6 worm cellular contexts compared by ENCODE assay signal in genomic region chrX:17475974-17476373, ce11.
TF ChIP-seq lines count a peak whose summit lies in the region.

No protein-coding gene starts in this region.

TF ChIP-seq in whole organism, L1 larva, 84 proteins besides CTCF, POLR2A, EP300 and RAD21 (continues in another document):
- TF ChIP-seq lin-35 (GFP tag; optimal IDR thresholded peaks at IDR 0.05; lab: Kevin White, UChicago) (peak in 1 of 2 experiments; percentile 30), snu-23 (GFP tag; optimal IDR thresholded peaks at IDR 0.05; lab: Kevin White, UChicago) (peak; percentile 27), Y116A8C.19 (tag; optimal IDR thresholded peaks at IDR 0.05; lab: Kevin White, UChicago; ENCODE audit: borderline replicate concordance) (no peak), hlh-4 (tag; optimal IDR thresholded peaks at IDR 0.05; lab: Kevin White, UChicago) (no peak), pqm-1 (tag; optimal IDR thresholded peaks at IDR 0.05; lab: Kevin White, UChicago) (no peak), sox-4 (tag; optimal IDR thresholded peaks at IDR 0.05; lab: Kevin White, UChicago) (no peak), sup-37 (GFP tag; optimal IDR thresholded peaks at IDR 0.05; lab: Kevin White, UChicago) (no peak), tlp-1 (tag; optimal IDR thresholded peaks at IDR 0.05; lab: Kevin White, UChicago) (no peak), mef-2 (tag; optimal IDR thresholded peaks at IDR 0.05; lab: Kevin White, UChicago) (no peak), ces-1 (GFP tag; optimal IDR thresholded peaks at IDR 0.05; lab: Kevin White, UChicago) (no peak), fos-1 (tag; optimal IDR thresholded peaks at IDR 0.05; lab: Kevin White, UChicago) (no peak), lir-3 (tag; optimal IDR thresholded peaks at IDR 0.05; lab: Kevin White, UChicago; ENCODE audit: poor library complexity) (no peak), ets-5 (GFP tag; IDR thresholded peaks at IDR 0.05; lab: Robert Waterston, UW) (no peak), unc-130 (tag; optimal IDR thresholded peaks at IDR 0.05; lab: Kevin White, UChicago) (no peak), dpl-1 (GFP tag; optimal IDR thresholded peaks at IDR 0.05; lab: Kevin White, UChicago) (no peak)

TF ChIP-seq in whole organism, L2 larva, 48 proteins besides CTCF, POLR2A, EP300 and RAD21 (continues in another document):
- TF ChIP-seq nhr-23 (tag; optimal IDR thresholded peaks at IDR 0.05; lab: Kevin White, UChicago) (no peak), lin-39 (tag; optimal IDR thresholded peaks at IDR 0.05; lab: Kevin White, UChicago) (no peak), dmd-4 (tag; optimal IDR thresholded peaks at IDR 0.05; lab: Kevin White, UChicago) (no peak), sma-9 (GFP tag; optimal IDR thresholded peaks at IDR 0.05; lab: Kevin White, UChicago) (peak; percentile 70), sma-9 (tag; optimal IDR thresholded peaks at IDR 0.05; lab: Kevin White, UChicago) (no peak), sem-4 (tag; optimal IDR thresholded peaks at IDR 0.05; lab: Kevin White, UChicago) (no peak), nhr-25 (tag; optimal IDR thresholded peaks at IDR 0.05; lab: Kevin White, UChicago) (peak; percentile 13), lsy-2 (tag; optimal IDR thresholded peaks at IDR 0.05; lab: Kevin White, UChicago) (no peak), fos-1 (tag; optimal IDR thresholded peaks at IDR 0.05; lab: Kevin White, UChicago) (peak; percentile 78), ceh-82 (tag; optimal IDR thresholded peaks at IDR 0.05; lab: Kevin White, UChicago) (no peak), ztf-11 (tag; optimal IDR thresholded peaks at IDR 0.05; lab: Kevin White, UChicago) (no peak), nhr-12 (tag; optimal IDR thresholded peaks at IDR 0.05; lab: Kevin White, UChicago) (no peak), mab-5 (tag; optimal IDR thresholded peaks at IDR 0.05; lab: Kevin White, UChicago) (no peak), F13H6.1 (tag; optimal IDR thresholded peaks at IDR 0.05; lab: Kevin White, UChicago) (no peak), gmeb-1 (tag; optimal IDR thresholded peaks at IDR 0.05; lab: Kevin White, UChicago) (no peak), sma-3 (GFP tag; optimal IDR thresholded peaks at IDR 0.05; lab: Kevin White, UChicago) (peak; percentile 61), nhr-237 (tag; optimal IDR thresholded peaks at IDR 0.05; lab: Kevin White, UChicago) (no peak)

TF ChIP-seq in whole organism, L3 larva, 47 proteins besides CTCF, POLR2A, EP300 and RAD21:
- TF ChIP-seq pha-4 (tag; optimal IDR thresholded peaks at IDR 0.05; lab: Kevin White, UChicago): peak; percentile 21
- TF ChIP-seq ceh-82 (tag; optimal IDR thresholded peaks at IDR 0.05; lab: Kevin White, UChicago): no peak
- TF ChIP-seq ceh-16 (tag; optimal IDR thresholded peaks at IDR 0.05; lab: Kevin White, UChicago): no peak
- TF ChIP-seq fkh-10 (GFP tag; optimal IDR thresholded peaks at IDR 0.05; lab: Kevin White, UChicago): no peak
- peak; percentile 60 for TF ChIP-seq pqm-1 (tag; optimal IDR thresholded peaks at IDR 0.05; lab: Kevin White, UChicago)
- TF ChIP-seq nhr-67 (tag; optimal IDR thresholded peaks at IDR 0.05; lab: Kevin White, UChicago): no peak
- TF ChIP-seq jun-1 (tag; optimal IDR thresholded peaks at IDR 0.05; lab: Kevin White, UChicago): no peak
- TF ChIP-seq elt-2 (tag; optimal IDR thresholded peaks at IDR 0.05; lab: Kevin White, UChicago): peak; percentile 86
- TF ChIP-seq unc-62 (GFP tag; optimal IDR thresholded peaks at IDR 0.05; lab: Kevin White, UChicago): no peak
- no peak for TF ChIP-seq nhr-237 (tag; optimal IDR thresholded peaks at IDR 0.05; lab: Kevin White, UChicago)
- TF ChIP-seq tbx-2 (tag; optimal IDR thresholded peaks at IDR 0.05; lab: Kevin White, UChicago): no peak
- TF ChIP-seq nhr-23 (tag; optimal IDR thresholded peaks at IDR 0.05; lab: Kevin White, UChicago): no peak
- no peak for TF ChIP-seq fos-1 (tag; optimal IDR thresholded peaks at IDR 0.05; lab: Kevin White, UChicago)
- TF ChIP-seq aly-2 (tag; optimal IDR thresholded peaks at IDR 0.05; lab: Kevin White, UChicago): no peak
TF ChIP-seq in whole organism, L3 larva: peak in this region for 3.

TF ChIP-seq in whole organism, L4 larva, 104 proteins besides CTCF, POLR2A, EP300 and RAD21:
- TF ChIP-seq dve-1 (tag; optimal IDR thresholded peaks at IDR 0.05; lab: Kevin White, UChicago; ENCODE audit: insufficient read depth) (peak; percentile 37), F49E8.2 (tag; optimal IDR thresholded peaks at IDR 0.05; lab: Kevin White, UChicago; ENCODE audit: borderline replicate concordance) (no peak), daf-16 (GFP tag; optimal IDR thresholded peaks at IDR 0.05; lab: Kevin White, UChicago) (no peak), daf-16 (tag; optimal IDR thresholded peaks at IDR 0.05; lab: Kevin White, UChicago) (peak; percentile 87), hlh-11 (tag; optimal IDR thresholded peaks at IDR 0.05; lab: Kevin White, UChicago) (peak; percentile 56), dmd-6 (GFP tag; IDR thresholded peaks at IDR 0.05; lab: Robert Waterston, UW) (peak; percentile 9; the same call in 1 of the 2 replicates), pqm-1 (tag; optimal IDR thresholded peaks at IDR 0.05; lab: Kevin White, UChicago) (peak; percentile 68), php-3 (GFP tag; IDR thresholded peaks at IDR 0.05; lab: Robert Waterston, UW) (0 out of 2 replicates have a peak, but pooled peaks have one; percentile 40), daf-8 (GFP tag; IDR thresholded peaks at IDR 0.05; lab: Robert Waterston, UW) (no peak), ceh-44 (GFP tag; IDR thresholded peaks at IDR 0.05; lab: Robert Waterston, UW) (no peak), hlh-30 (tag; optimal IDR thresholded peaks at IDR 0.05; lab: Kevin White, UChicago; ENCODE audit: insufficient read depth) (peak; percentile 21), mxl-3 (GFP tag; optimal IDR thresholded peaks at IDR 0.05; lab: Kevin White, UChicago) (peak; percentile 9), nhr-28 (tag; optimal IDR thresholded peaks at IDR 0.05; lab: Kevin White, UChicago) (peak; percentile 70)

TF ChIP-seq in whole organism, late embryonic, 69 proteins besides CTCF, POLR2A, EP300 and RAD21:
- TF ChIP-seq pha-2 (tag; optimal IDR thresholded peaks at IDR 0.05; lab: Kevin White, UChicago) (no peak), elt-2 (tag; optimal IDR thresholded peaks at IDR 0.05; lab: Kevin White, UChicago) (peak; percentile 72), pha-4 (tag; optimal IDR thresholded peaks at IDR 0.05; lab: Kevin White, UChicago) (no peak), zip-5 (tag; optimal IDR thresholded peaks at IDR 0.05; lab: Kevin White, UChicago) (no peak), elt-4 (tag; optimal IDR thresholded peaks at IDR 0.05; lab: Kevin White, UChicago) (no peak), ceh-22 (tag; optimal IDR thresholded peaks at IDR 0.05; lab: Kevin White, UChicago) (no peak), ztf-16 (tag; optimal IDR thresholded peaks at IDR 0.05; lab: Kevin White, UChicago) (no peak)

TF ChIP-seq in whole organism, young adult, 124 proteins besides CTCF, POLR2A, EP300 and RAD21:
- TF ChIP-seq nhr-80 (tag; optimal IDR thresholded peaks at IDR 0.05; lab: Kevin White, UChicago): peak; percentile 60
- no peak for TF ChIP-seq nhr-179 (tag; optimal IDR thresholded peaks at IDR 0.05; lab: Kevin White, UChicago)
